Worm (Caenorhabditis elegans) whole organism, midembryonic: ENCODE results near the gene B0496.11.

Experiments
- T22C8.4 ChIP-seq: fragments of 200-800 bp; sonication (Bioruptor generic); IDR thresholded peaks from 2 replicates; pipeline ENCODE4 v1.3.6; 2022; ENCODE audit warnings: missing genetic modification characterization, missing compliant biosample characterization
- cog-1 ChIP-seq: sonication (generic microtip); optimal IDR thresholded peaks from 2 replicates; lab custom pipeline; 2016; ENCODE audit warnings: missing genetic modification characterization, missing compliant biosample characterization
- flt-1 ChIP-seq: fragments of 200-800 bp; sonication (Bioruptor generic); IDR thresholded peaks from 2 replicates; pipeline ENCODE4 v1.3.6; 2022; ENCODE audit warnings: missing genetic modification characterization, missing compliant biosample characterization
- klf-2 ChIP-seq: fragments of 200-800 bp; sonication (Bioruptor generic); conservative IDR thresholded peaks from 2 replicates; pipeline ENCODE4 v1.3.6; 2022; ENCODE audit warnings: missing genetic modification reagents, missing genetic modification characterization, missing compliant biosample characterization
- med-1 ChIP-seq: sonication (generic microtip); optimal IDR thresholded peaks from 2 replicates; lab custom pipeline; 2017; ENCODE audit warnings: missing genetic modification characterization, mild to moderate bottlenecking, missing compliant biosample characterization, antibody characterized with exemption, missing genetic modification reagents; ENCODE audit not compliant: insufficient read depth
- ref-1 ChIP-seq: fragments of 200-800 bp; sonication (Bioruptor generic); conservative IDR thresholded peaks from 2 replicates; pipeline ENCODE4 v1.3.6; 2022; ENCODE audit warnings: missing genetic modification reagents, missing genetic modification characterization, missing compliant biosample characterization
- tab-1 ChIP-seq: fragments of 200-800 bp; sonication (Bioruptor generic); IDR thresholded peaks from 2 replicates; pipeline ENCODE4 v1.3.6; 2022; ENCODE audit warnings: missing genetic modification characterization, missing compliant biosample characterization
- ztf-23 ChIP-seq: fragments of 200-800 bp; sonication (Bioruptor generic); IDR thresholded peaks from 2 replicates; pipeline ENCODE4 v1.3.6; 2022; ENCODE audit warnings: missing genetic modification reagents, missing genetic modification characterization, missing compliant biosample characterization
- ztf-29 ChIP-seq: fragments of 200-800 bp; sonication (Bioruptor generic); IDR thresholded peaks from 2 replicates; pipeline ENCODE4 v1.3.6; 2022; ENCODE audit warnings: missing genetic modification reagents, missing genetic modification characterization, missing compliant biosample characterization

B0496.11 gene

DNA sequence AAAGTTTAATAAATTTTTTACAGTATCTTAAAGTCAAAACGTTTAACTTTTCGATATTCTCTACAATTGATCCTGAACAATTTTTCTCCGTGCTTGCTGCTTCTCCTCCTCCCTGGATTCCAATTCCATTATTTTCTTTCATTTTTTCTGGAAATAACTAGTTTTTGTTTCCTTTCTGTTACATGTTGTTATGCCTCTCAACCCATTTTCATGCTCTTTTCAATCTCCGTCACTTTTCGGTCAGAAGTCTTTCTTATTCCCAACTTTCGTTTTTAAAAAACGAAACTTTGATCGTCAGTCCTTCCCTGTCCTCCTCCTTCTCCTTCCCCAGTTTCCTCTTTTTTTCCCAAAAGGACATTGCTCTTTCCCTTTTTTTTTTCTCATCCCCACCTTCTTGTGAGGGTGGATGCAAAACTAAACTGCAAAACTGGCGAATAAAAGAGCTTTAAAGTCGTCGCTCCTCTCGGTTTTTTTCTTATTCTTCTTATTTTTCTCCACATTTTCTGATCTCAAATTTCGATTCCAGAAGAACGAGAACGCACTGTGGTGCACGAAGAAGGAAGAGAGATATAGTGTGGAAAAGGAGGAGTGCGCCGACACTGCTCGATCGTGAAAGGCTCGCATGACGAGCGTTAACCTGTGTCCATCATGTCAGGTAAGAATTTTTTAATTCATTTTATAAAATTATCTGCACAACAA lies 28.7 kb downstream of the B0496.11 start, which contains the start of the genes C48A7.16 and egl-19:
Gene C48A7.16 (plus strand): TSS at position 544 of the 699 bp plus-strand sequence.
Gene egl-19 (plus strand): TSS at position 649 of the 699 bp plus-strand sequence.
- TF ChIP-seq tab-1 (GFP tag; lab: Robert Waterston, UW), result no peak
- TF ChIP-seq T22C8.4 (GFP tag; lab: Robert Waterston, UW), result no peak
- TF ChIP-seq med-1 (GFP tag; lab: Kevin White, UChicago), result no peak
- no peak for TF ChIP-seq ztf-23 (GFP tag; lab: Robert Waterston, UW)
- no peak for TF ChIP-seq klf-2 (GFP tag; lab: Robert Waterston, UW)
- no peak for TF ChIP-seq ztf-29
- TF ChIP-seq ref-1 (GFP tag; lab: Robert Waterston, UW), result no peak
- TF ChIP-seq cog-1, result no peak
- no peak for TF ChIP-seq flt-1 (GFP tag; lab: Robert Waterston, UW)

DNA sequence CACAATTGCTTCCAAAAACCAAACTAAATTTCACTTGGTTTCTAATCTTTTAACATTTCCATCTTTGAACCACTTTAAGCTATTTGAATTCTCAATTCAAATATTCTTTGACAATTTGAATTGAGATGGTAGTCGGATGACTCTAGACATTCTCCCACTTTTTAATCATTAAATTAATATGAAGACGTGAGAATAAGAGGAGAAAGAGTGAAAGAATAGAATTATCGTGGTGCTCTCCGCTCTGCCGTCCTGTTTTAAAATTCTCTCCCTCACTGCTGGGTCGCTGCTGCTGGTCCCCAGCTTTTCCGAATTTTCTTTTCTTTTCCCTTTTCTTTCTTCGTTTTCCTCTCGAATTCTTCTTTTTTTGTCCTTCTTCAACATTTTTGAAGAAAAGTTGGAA lies 30.3 kb downstream of the B0496.11 start:
- TF ChIP-seq med-1 (GFP tag; lab: Kevin White, UChicago), result no peak
- TF ChIP-seq ztf-29, result no peak
- TF ChIP-seq cog-1, result no peak
- TF ChIP-seq ref-1 (GFP tag; lab: Robert Waterston, UW), result no peak
- no peak for TF ChIP-seq tab-1 (GFP tag; lab: Robert Waterston, UW)
- TF ChIP-seq ztf-23 (GFP tag; lab: Robert Waterston, UW), result no peak
- no peak for TF ChIP-seq klf-2 (GFP tag; lab: Robert Waterston, UW)
- TF ChIP-seq T22C8.4 (GFP tag; lab: Robert Waterston, UW), result no peak
- no peak for TF ChIP-seq flt-1 (GFP tag; lab: Robert Waterston, UW)

ce11 chrIV:7402077-7402476 lies 31.7 kb downstream of the B0496.11 start:
- TF ChIP-seq cog-1 (peak; percentile 36), ztf-23 (GFP tag; lab: Robert Waterston, UW) (no peak), ztf-29 (no peak), flt-1 (GFP tag; lab: Robert Waterston, UW) (no peak), T22C8.4 (GFP tag; lab: Robert Waterston, UW) (peak; percentile 81)

DNA sequence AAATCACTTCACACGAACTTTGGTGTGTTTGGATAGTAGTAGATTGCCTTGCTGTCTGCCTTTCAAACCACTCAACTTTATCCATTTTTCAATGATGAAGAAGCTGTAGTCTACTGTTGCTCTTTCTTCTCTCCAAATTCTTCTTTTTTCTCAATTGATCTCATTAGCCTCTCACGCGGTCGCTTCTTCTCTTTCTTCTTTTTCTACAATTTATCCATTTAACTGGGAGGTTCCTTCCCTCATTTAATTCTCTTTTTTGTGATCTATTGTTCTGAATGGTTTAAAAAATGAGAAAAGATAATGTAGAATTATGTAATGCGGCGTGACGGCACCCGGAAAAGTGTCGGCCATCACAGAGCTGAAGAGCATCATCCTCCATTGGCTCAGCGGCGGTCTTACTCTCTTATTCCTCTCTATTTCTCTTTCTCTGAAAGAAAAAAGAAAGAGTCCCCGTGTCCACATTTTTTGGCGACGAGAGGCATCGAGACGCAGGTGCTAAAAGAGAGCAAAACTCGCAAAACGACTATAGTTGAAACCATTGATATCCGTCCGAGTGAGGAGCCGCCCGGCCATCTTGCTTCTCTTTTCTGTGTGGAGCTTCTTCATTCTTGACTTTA lies 33.1 kb downstream of the B0496.11 start:
- TF ChIP-seq klf-2 (GFP tag; lab: Robert Waterston, UW), result no peak
- no peak for TF ChIP-seq ref-1 (GFP tag; lab: Robert Waterston, UW)
- no peak for TF ChIP-seq cog-1
- TF ChIP-seq flt-1 (GFP tag; lab: Robert Waterston, UW), result no peak
- TF ChIP-seq tab-1 (GFP tag; lab: Robert Waterston, UW), result no peak
- TF ChIP-seq ztf-23 (GFP tag; lab: Robert Waterston, UW), result no peak
- no peak for TF ChIP-seq T22C8.4 (GFP tag; lab: Robert Waterston, UW)
- no peak for TF ChIP-seq ztf-29
- TF ChIP-seq med-1 (GFP tag; lab: Kevin White, UChicago), result no peak

ce11 chrIV:7397507-7397906 lies 36.3 kb downstream of the B0496.11 start:
- TF ChIP-seq flt-1 (GFP tag; lab: Robert Waterston, UW), result no peak
- TF ChIP-seq klf-2 (GFP tag; lab: Robert Waterston, UW), result no peak
- TF ChIP-seq ref-1 (GFP tag; lab: Robert Waterston, UW), result no peak
- TF ChIP-seq ztf-29, result no peak
- no peak for TF ChIP-seq cog-1
- no peak for TF ChIP-seq tab-1 (GFP tag; lab: Robert Waterston, UW)
- TF ChIP-seq ztf-23 (GFP tag; lab: Robert Waterston, UW), result no peak

ce11 chrIV:7393700-7394099 lies 40.1 kb downstream of the B0496.11 start, which contains the start of gene pitr-1:
TSS of gene pitr-1 (plus strand) at chrIV:7394085.
- TF ChIP-seq ztf-29 (no peak), ztf-23 (GFP tag; lab: Robert Waterston, UW) (no peak), ref-1 (GFP tag; lab: Robert Waterston, UW) (no peak), tab-1 (GFP tag; lab: Robert Waterston, UW) (no peak), med-1 (GFP tag; lab: Kevin White, UChicago) (no peak)

- TF ChIP-seq tab-1 (GFP tag; lab: Robert Waterston, UW) (no peak), T22C8.4 (GFP tag; lab: Robert Waterston, UW) (no peak), ztf-29 (no peak), klf-2 (GFP tag; lab: Robert Waterston, UW) (no peak), med-1 (GFP tag; lab: Kevin White, UChicago) (no peak), flt-1 (GFP tag; lab: Robert Waterston, UW) (no peak), ref-1 (GFP tag; lab: Robert Waterston, UW) (no peak), ztf-23 (GFP tag; lab: Robert Waterston, UW) (no peak)
Measured at ce11 chrIV:7391534-7392343, 42.0 kb downstream of the B0496.11 start.

- TF ChIP-seq ref-1 (GFP tag; lab: Robert Waterston, UW) (no peak), tab-1 (GFP tag; lab: Robert Waterston, UW) (no peak), klf-2 (GFP tag; lab: Robert Waterston, UW) (no peak)
Measured at ce11 chrIV:7390126-7390766, 43.5 kb downstream of the B0496.11 start.
